Worm (Caenorhabditis elegans): ENCODE measurements around the gene ZK971.1.

- TF ChIP-seq ceh-91 (GFP tag; IDR thresholded peaks at IDR 0.05) (no peak), mes-4 (tag; optimal IDR thresholded peaks at IDR 0.05) (no peak), ztf-18 (tag; optimal IDR thresholded peaks at IDR 0.05) (no peak), K12H6.12 (tag; optimal IDR thresholded peaks at IDR 0.05) (no peak), let-526 (GFP tag; IDR thresholded peaks at IDR 0.05) (no peak), efl-1 (GFP tag; optimal IDR thresholded peaks at IDR 0.05) (no peak)
Observed at ce11 chrII:10309337-10309736, 29.9 kb upstream of the ZK971.1 start, which contains the start of gene ZK970.8.
